Worm (Caenorhabditis elegans) whole organism, L4 larva: ENCODE data around the gene elp-1.
A peak's percentile ranks its signal among the peaks of the same experiment; 100 is the strongest.

ENCODE experiments used
- aha-1 ChIP-seq: fragments of 150-350 bp; peaks from one replicate; lab custom pipeline; 2014; ENCODE audit warnings: missing biosample characterization, missing genetic modification characterization
- ceh-20 ChIP-seq: fragments of 200-800 bp; sonication (Bioruptor generic); IDR thresholded peaks from 2 replicates; pipeline ENCODE4 v1.3.6; 2022; ENCODE audit warnings: missing genetic modification reagents, missing genetic modification characterization, missing compliant biosample characterization
- ceh-82 ChIP-seq: sonication (generic microtip); optimal IDR thresholded peaks from 2 replicates; lab custom pipeline; 2017; ENCODE audit warnings: missing biosample characterization, missing genetic modification characterization
- dpl-1 ChIP-seq: fragments of 150-350 bp; optimal IDR thresholded peaks from 2 replicates; lab custom pipeline; 2014; ENCODE audit warnings: missing biosample characterization, missing genetic modification reagents, missing genetic modification characterization
- fkh-10 ChIP-seq: fragments of 150-350 bp; optimal IDR thresholded peaks from 2 replicates; lab custom pipeline; 2014; ENCODE audit warnings: missing biosample characterization, missing genetic modification reagents, missing genetic modification characterization
- jun-1 ChIP-seq: fragments of 150-350 bp; optimal IDR thresholded peaks from 2 replicates; lab custom pipeline; 2014; ENCODE audit warnings: missing biosample characterization, missing genetic modification reagents, missing genetic modification characterization
- nhr-237 ChIP-seq: sonication (generic microtip); optimal IDR thresholded peaks from 2 replicates; lab custom pipeline; 2017; ENCODE audit warnings: missing biosample characterization, missing genetic modification characterization
- nhr-6 ChIP-seq: fragments of 150-350 bp; optimal IDR thresholded peaks from 2 replicates; lab custom pipeline; 2014; ENCODE audit warnings: missing biosample characterization, missing genetic modification characterization
- pha-4 ChIP-seq, 2 experiments: fragments of 150-350 bp in 1 of 2; fragments of 200-800 bp in 1 of 2; sonication (Bioruptor generic) in 1 of 2; IDR thresholded peaks in 1 of 2; optimal IDR thresholded peaks in 1 of 2; 2 replicates each; pipeline versions ENCODE4 v1.3.6 to Lab custom; 2014 to 2022; ENCODE audit warnings: missing genetic modification characterization in 2 of 2, missing genetic modification reagents in 2 of 2, missing biosample characterization in 1 of 2, missing compliant biosample characterization in 1 of 2
- pqm-1 ChIP-seq: sonication (generic microtip); optimal IDR thresholded peaks from 2 replicates; lab custom pipeline; 2017; ENCODE audit warnings: missing biosample characterization, missing genetic modification characterization
- zag-1 ChIP-seq: fragments of 150-350 bp; optimal IDR thresholded peaks from 2 replicates; lab custom pipeline; 2014; ENCODE audit warnings: missing biosample characterization, missing genetic modification characterization

DNA sequence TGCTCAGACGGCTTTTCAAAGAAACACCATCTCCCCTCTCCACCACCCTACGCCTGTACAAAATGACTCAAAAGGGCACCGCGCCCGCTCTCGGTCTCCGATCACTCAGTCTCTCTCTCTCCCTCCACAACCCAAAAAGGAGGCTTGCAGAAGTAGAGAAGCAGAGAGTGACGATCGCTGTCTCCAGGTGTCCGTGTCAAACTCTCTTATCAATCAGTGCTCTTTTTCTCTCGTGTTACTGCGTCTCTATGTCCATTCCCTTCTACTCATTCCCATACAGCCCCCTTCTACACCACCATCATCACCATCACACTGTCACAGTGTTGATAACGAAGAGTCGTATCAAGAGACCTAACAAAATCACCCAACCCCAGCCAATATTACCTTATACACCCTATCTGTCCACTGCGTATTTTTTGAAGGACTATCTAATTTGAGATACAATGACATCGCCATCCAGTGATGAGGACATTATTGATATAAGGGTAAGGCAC lies 17.3 kb downstream of the elp-1 start, which contains the start of gene pha-4:
- TF ChIP-seq pqm-1 (tag; lab: Kevin White, UChicago) (peak; percentile 59), nhr-6 (peak; percentile 65), fkh-10 (GFP tag; lab: Kevin White, UChicago) (no peak), nhr-237 (tag; lab: Kevin White, UChicago) (no peak), dpl-1 (GFP tag; lab: Kevin White, UChicago) (no peak), aha-1 (tag; lab: Kevin White, UChicago) (peak; percentile 23), ceh-20 (no peak), pha-4 (GFP tag; IDR thresholded peaks at IDR 0.05; lab: Robert Waterston, UW) (no peak), pha-4 (tag; optimal IDR thresholded peaks at IDR 0.05; lab: Kevin White, UChicago) (peak; percentile 95), ceh-82 (tag; lab: Kevin White, UChicago) (no peak), zag-1 (tag; lab: Kevin White, UChicago) (no peak), jun-1 (tag; lab: Kevin White, UChicago) (no peak)
